Worm (Caenorhabditis elegans): ENCODE data around the gene R10H1.1.

Gene R10H1.1

ce11 chrII:7528210-7528609 lies 34.0 kb downstream of the R10H1.1 start (continued):
- TF ChIP-seq snpc-3.4 (tag; optimal IDR thresholded peaks at IDR 0.05) (no peak), lin-54 (GFP tag; optimal IDR thresholded peaks at IDR 0.05) (no peak), zfh-2 (GFP tag; conservative IDR thresholded peaks at IDR 0.05) (no peak), ceh-40 (GFP tag; IDR thresholded peaks at IDR 0.05) (0 out of 2 replicates have a peak, but pooled peaks have one; percentile 32), hmg-20 (GFP tag; IDR thresholded peaks at IDR 0.05) (no peak), dox-1 (GFP tag; IDR thresholded peaks at IDR 0.05) (no peak), aptf-3 (GFP tag; IDR thresholded peaks at IDR 0.05) (no peak), hsf-1 (GFP tag; IDR thresholded peaks at IDR 0.05) (0 out of 2 replicates have a peak, but pooled peaks have one; percentile 44), attf-3 (GFP tag; conservative IDR thresholded peaks at IDR 0.05) (no peak), T26A5.8 (tag; optimal IDR thresholded peaks at IDR 0.05) (no peak), madf-3 (GFP tag; IDR thresholded peaks at IDR 0.05) (no peak), Y53F4B.3 (GFP tag; IDR thresholded peaks at IDR 0.05) (no peak), sptf-2 (GFP tag; optimal IDR thresholded peaks at IDR 0.05) (no peak), atf-7 (tag; optimal IDR thresholded peaks at IDR 0.05) (peak; percentile 88), ztf-3 (GFP tag; optimal IDR thresholded peaks at IDR 0.05) (no peak), akir-1 (GFP tag; optimal IDR thresholded peaks at IDR 0.05) (no peak), egrh-3 (GFP tag; IDR thresholded peaks at IDR 0.05) (no peak), hlh-26 (GFP tag; conservative IDR thresholded peaks at IDR 0.05) (no peak), hmg-1.2 (GFP tag; IDR thresholded peaks at IDR 0.05) (0 out of 2 replicates have a peak, but pooled peaks have one; percentile 24), nfyb-1 (GFP tag; IDR thresholded peaks at IDR 0.05) (0 out of 2 replicates have a peak, but pooled peaks have one; percentile 37), ztf-26 (tag; optimal IDR thresholded peaks at IDR 0.05) (peak; percentile 63), unc-62 (GFP tag; optimal IDR thresholded peaks at IDR 0.05) (no peak), madf-10 (tag; optimal IDR thresholded peaks at IDR 0.05) (no peak), ceh-100 (GFP tag; IDR thresholded peaks at IDR 0.05) (no peak), C17E4.6 (GFP tag; IDR thresholded peaks at IDR 0.05) (no peak), K11D2.4 (GFP tag; IDR thresholded peaks at IDR 0.05) (no peak), rec-8 (tag; optimal IDR thresholded peaks at IDR 0.05) (no peak), him-1 (tag; optimal IDR thresholded peaks at IDR 0.05) (no peak), F55B11.4 (tag; optimal IDR thresholded peaks at IDR 0.05; ENCODE audit: borderline replicate concordance, insufficient read depth) (no peak), dpl-1 (GFP tag; optimal IDR thresholded peaks at IDR 0.05) (no peak), rcor-1 (GFP tag; IDR thresholded peaks at IDR 0.05) (no peak), tlf-1 (GFP tag; optimal IDR thresholded peaks at IDR 0.05) (peak; percentile 61), tbx-9 (tag; optimal IDR thresholded peaks at IDR 0.05; ENCODE audit: borderline replicate concordance) (no peak), xnd-1 (tag; optimal IDR thresholded peaks at IDR 0.05) (no peak), attf-6 (GFP tag; IDR thresholded peaks at IDR 0.05) (no peak), snpc-1.1 (tag; optimal IDR thresholded peaks at IDR 0.05; ENCODE audit: insufficient read depth) (no peak), ceh-58 (GFP tag; IDR thresholded peaks at IDR 0.05) (no peak), ztf-28 (GFP tag; IDR thresholded peaks at IDR 0.05) (no peak), B0261.1 (tag; optimal IDR thresholded peaks at IDR 0.05) (no peak), nhr-90 (tag; optimal IDR thresholded peaks at IDR 0.05) (no peak), pha-4 (tag; optimal IDR thresholded peaks at IDR 0.05) (no peak), sea-2 (GFP tag; IDR thresholded peaks at IDR 0.05) (no peak), let-607 (tag; optimal IDR thresholded peaks at IDR 0.05) (peak in 1 of 2 experiments; percentile 62), F52B5.7 (tag; optimal IDR thresholded peaks at IDR 0.05) (no peak), snpc-4 (GFP tag; optimal IDR thresholded peaks at IDR 0.05) (no peak), snpc-4 (tag; optimal IDR thresholded peaks at IDR 0.05) (no peak), cebp-1 (GFP tag; IDR thresholded peaks at IDR 0.05) (no peak), cebp-1 (tag; optimal IDR thresholded peaks at IDR 0.05) (no peak), ZK185.1 (tag; optimal IDR thresholded peaks at IDR 0.05; ENCODE audit: poor library complexity, severe bottlenecking) (peak; percentile 25)
